Fruit fly (Drosophila melanogaster): Measurements from ENCODE around the gene CG17271.

CG17271 gene

DNA sequence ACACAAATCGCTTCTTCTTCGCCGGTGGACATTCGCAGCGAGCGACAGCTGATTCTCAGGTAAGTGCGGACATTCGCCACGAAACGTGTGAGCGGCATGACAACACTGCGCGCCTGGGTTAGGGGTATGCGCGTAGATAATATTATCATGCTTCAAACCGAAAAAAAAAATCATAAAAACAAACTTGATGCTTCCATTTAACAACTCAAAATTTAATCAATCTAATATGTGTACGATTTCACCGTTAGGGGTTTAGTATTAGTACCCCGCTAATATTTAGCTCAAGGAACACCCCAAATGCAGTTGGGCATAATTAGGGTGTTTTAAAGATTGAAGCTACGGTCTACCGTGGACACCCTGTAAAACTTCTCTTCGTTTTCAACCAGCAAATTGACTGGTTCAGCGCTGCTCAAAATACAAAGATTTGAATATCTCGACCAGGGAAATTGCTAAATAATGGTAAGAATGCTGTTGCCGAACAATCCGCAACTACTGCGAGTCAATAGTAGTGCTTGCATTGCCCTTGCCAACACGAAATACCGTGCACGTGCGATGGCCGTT lies at the start of gene CG17271, which contains the start of gene RpS20 (continued):
- peak; percentile 62 for TF ChIP-seq salm (tag; optimal IDR thresholded peaks at IDR 0.05)
- peak; percentile 82 for TF ChIP-seq CG16815 (GFP tag; optimal IDR thresholded peaks at IDR 0.05)
- TF ChIP-seq CG42726 (GFP tag; IDR thresholded peaks at IDR 0.05; ENCODE audit: partially characterized antibody): no peak
- TF ChIP-seq CG1832 (GFP tag; optimal IDR thresholded peaks at IDR 0.05): no peak
- peak; percentile 92 for TF ChIP-seq Ptx1 (GFP tag; IDR thresholded peaks at IDR 0.05)
- TF ChIP-seq D (optimal IDR thresholded peaks at IDR 0.05): no peak
- peak; percentile 72 for TF ChIP-seq D (GFP tag; optimal IDR thresholded peaks at IDR 0.05)
- peak; percentile 87 for TF ChIP-seq CG11504 (tag; optimal IDR thresholded peaks at IDR 0.05)
- peak; percentile 96 for TF ChIP-seq pum (GFP tag; optimal IDR thresholded peaks at IDR 0.05)
- peak; percentile 92 for TF ChIP-seq da (GFP tag; optimal IDR thresholded peaks at IDR 0.05)
- TF ChIP-seq Antp (GFP tag; optimal IDR thresholded peaks at IDR 0.05): peak; percentile 97
- peak; percentile 89 for TF ChIP-seq CG7372 (GFP tag; IDR thresholded peaks at IDR 0.05)
- peak; percentile 97 for TF ChIP-seq Side (GFP tag; optimal IDR thresholded peaks at IDR 0.05)
- peak; percentile 86 for TF ChIP-seq tio (GFP tag; optimal IDR thresholded peaks at IDR 0.05)
- TF ChIP-seq dmrt99B (tag; optimal IDR thresholded peaks at IDR 0.05): peak; percentile 81
- peak; percentile 26; the same call in 1 of the 3 replicates for TF ChIP-seq Opbp (GFP tag; IDR thresholded peaks at IDR 0.05; ENCODE audit: partially characterized antibody)
- peak; percentile 64 for TF ChIP-seq Poxn (GFP tag; IDR thresholded peaks at IDR 0.05)
- peak; percentile 82 for TF ChIP-seq Oaz (GFP tag; IDR thresholded peaks at IDR 0.05)
- peak; percentile 94 for TF ChIP-seq CG32532 (GFP tag; IDR thresholded peaks at IDR 0.05)
- TF ChIP-seq otp (GFP tag; IDR thresholded peaks at IDR 0.05): peak; percentile 92
- TF ChIP-seq CG13123 (GFP tag; optimal IDR thresholded peaks at IDR 0.05): peak; percentile 83
- TF ChIP-seq CG2202 (tag; optimal IDR thresholded peaks at IDR 0.05): peak; percentile 79
- peak; percentile 94 for TF ChIP-seq tup (GFP tag; optimal IDR thresholded peaks at IDR 0.05)
- peak; percentile 78 for TF ChIP-seq peb (GFP tag; IDR thresholded peaks at IDR 0.05)
- TF ChIP-seq sens (GFP tag): peak; percentile 99
- TF ChIP-seq vfl (GFP tag; optimal IDR thresholded peaks at IDR 0.05): peak; percentile 91
- TF ChIP-seq CG6791 (GFP tag; IDR thresholded peaks at IDR 0.05; ENCODE audit: partially characterized antibody): no peak
- no peak for TF ChIP-seq tna (GFP tag; IDR thresholded peaks at IDR 0.05; ENCODE audit: partially characterized antibody)
- peak; percentile 91 for TF ChIP-seq repo (GFP tag; optimal IDR thresholded peaks at IDR 0.05)
- peak; percentile 69 for TF ChIP-seq scrt (GFP tag; optimal IDR thresholded peaks at IDR 0.05)
- TF ChIP-seq CG8924 (tag; optimal IDR thresholded peaks at IDR 0.05): peak; percentile 88
- TF ChIP-seq CG8478 (optimal IDR thresholded peaks at IDR 0.05): no peak
- TF ChIP-seq Atf-2 (GFP tag; optimal IDR thresholded peaks at IDR 0.05): peak; percentile 91
- TF ChIP-seq CG6813 (GFP tag; optimal IDR thresholded peaks at IDR 0.05): peak; percentile 52
- TF ChIP-seq Gug (GFP tag; IDR thresholded peaks at IDR 0.05): peak; percentile 91
- peak; percentile 67 for TF ChIP-seq TFAM (GFP tag; optimal IDR thresholded peaks at IDR 0.05)
- TF ChIP-seq CG11398 (GFP tag; optimal IDR thresholded peaks at IDR 0.05): peak; percentile 92
- peak; percentile 90 for TF ChIP-seq maf-S (GFP tag; optimal IDR thresholded peaks at IDR 0.05)
- TF ChIP-seq trh (GFP tag; optimal IDR thresholded peaks at IDR 0.05): peak; percentile 85
- TF ChIP-seq CG12744 (GFP tag; optimal IDR thresholded peaks at IDR 0.05): peak; percentile 88
- peak; percentile 83 for TF ChIP-seq sima (GFP tag; optimal IDR thresholded peaks at IDR 0.05)
- TF ChIP-seq Vsx1 (GFP tag; optimal IDR thresholded peaks at IDR 0.05): peak; percentile 30
- TF ChIP-seq zen2 (GFP tag; IDR thresholded peaks at IDR 0.05; ENCODE audit: partially characterized antibody): no peak
- no peak for TF ChIP-seq fru (optimal IDR thresholded peaks at IDR 0.05)
- no peak for TF ChIP-seq CkIIα-i1 (GFP tag; IDR thresholded peaks at IDR 0.05)
- TF ChIP-seq CG17385 (GFP tag; optimal IDR thresholded peaks at IDR 0.05): peak; percentile 98
- peak; percentile 46 for TF ChIP-seq CG6654 (GFP tag; optimal IDR thresholded peaks at IDR 0.05)
- TF ChIP-seq Spps (tag; optimal IDR thresholded peaks at IDR 0.05): peak; percentile 70
- no peak; the same call in 1 of the 2 replicates for TF ChIP-seq dan (GFP tag; IDR thresholded peaks at IDR 0.05)
- peak; percentile 83 for TF ChIP-seq CG15269 (tag; optimal IDR thresholded peaks at IDR 0.05)
- TF ChIP-seq CG10267 (tag; optimal IDR thresholded peaks at IDR 0.05): peak; percentile 88
